Worm (Caenorhabditis elegans) whole organism, late embryonic: ENCODE results near the gene tbx-38.

Experiments
- C08G9.2 ChIP-seq: sonication (generic microtip); optimal IDR thresholded peaks from 2 replicates; lab custom pipeline; 2016; ENCODE audit warnings: mild to moderate bottlenecking, missing genetic modification characterization, moderate library complexity, missing compliant biosample characterization
- T23F11.4 ChIP-seq: fragments of 200-800 bp; sonication (Bioruptor generic); optimal IDR thresholded peaks from 2 replicates; lab custom pipeline; 2018; ENCODE audit warnings: mild to moderate bottlenecking, missing genetic modification characterization, missing compliant biosample characterization
- lim-6 ChIP-seq: sonication (generic microtip); optimal IDR thresholded peaks from 2 replicates; lab custom pipeline; 2016; ENCODE audit warnings: missing genetic modification characterization, missing compliant biosample characterization

- TF ChIP-seq T23F11.4 (no peak), C08G9.2 (tag; lab: Kevin White, UChicago) (no peak), lim-6 (tag; lab: Kevin White, UChicago) (no peak)
Measured at ce11 chrIII:11830522-11831489, 44.9 kb upstream of the tbx-38 start.
